Fruit fly (Drosophila melanogaster): ENCODE results near the gene Gga.
A peak's percentile ranks its signal among the peaks of the same experiment; 100 is the strongest.

The Gga gene

dm6 chrX:9600818-9601732 lies at the start of gene Gga:
Gene Gga (plus strand): TSS chrX:9601030.
- TF ChIP-seq noc (tag; optimal IDR thresholded peaks at IDR 0.05): no peak

- no peak for TF ChIP-seq noc (tag; optimal IDR thresholded peaks at IDR 0.05)
These were observed 49.7 kb upstream of the Gga start for dm6 chrX:9551179-9551578.

dm6 chrX:9553545-9554320 lies 47.1 kb upstream of the Gga start:
- peak; percentile 88 for TF ChIP-seq noc (tag; optimal IDR thresholded peaks at IDR 0.05)

dm6 chrX:9554346-9554808 lies 46.5 kb upstream of the Gga start, which contains the start of gene RpS28b:
Gene RpS28b (plus strand): TSS chrX:9554623.
- peak; percentile 66 for TF ChIP-seq noc (tag; optimal IDR thresholded peaks at IDR 0.05)

dm6 chrX:9556397-9556796 lies 44.4 kb upstream of the Gga start, which contains the start of gene CG15317:
Gene CG15317 (minus strand): TSS chrX:9556544.
- TF ChIP-seq noc (tag; optimal IDR thresholded peaks at IDR 0.05): no peak

- no peak for TF ChIP-seq noc (tag; optimal IDR thresholded peaks at IDR 0.05)
These were observed 29.6 kb upstream of the Gga start, which contains the start of gene Cubn for dm6 chrX:9571208-9571607. Gene Cubn (minus strand): TSS chrX:9571308.

dm6 chrX:9576147-9576503 lies 24.7 kb upstream of the Gga start, which contains the start of gene CG42395:
Gene CG42395 (minus strand): TSS chrX:9576247.
- TF ChIP-seq noc (tag; optimal IDR thresholded peaks at IDR 0.05): no peak

dm6 chrX:9576504-9577337 lies 24.1 kb upstream of the Gga start:
- no peak for TF ChIP-seq noc (tag; optimal IDR thresholded peaks at IDR 0.05)

dm6 chrX:9577338-9577644 lies 23.5 kb upstream of the Gga start:
- no peak for TF ChIP-seq noc (tag; optimal IDR thresholded peaks at IDR 0.05)

- no peak for TF ChIP-seq noc (tag; optimal IDR thresholded peaks at IDR 0.05)
These were observed 22.8 kb upstream of the Gga start for dm6 chrX:9578014-9578413.

dm6 chrX:9578696-9579509 lies 21.9 kb upstream of the Gga start:
- TF ChIP-seq noc (tag; optimal IDR thresholded peaks at IDR 0.05): peak; percentile 99

dm6 chrX:9579918-9580521 lies 20.8 kb upstream of the Gga start, which contains the start of gene LPCAT:
Gene LPCAT (minus strand): TSS chrX:9579987.
- TF ChIP-seq noc (tag; optimal IDR thresholded peaks at IDR 0.05): no peak

- no peak for TF ChIP-seq noc (tag; optimal IDR thresholded peaks at IDR 0.05)
These were observed 20.3 kb upstream of the Gga start for dm6 chrX:9580544-9580943.

- TF ChIP-seq noc (tag; optimal IDR thresholded peaks at IDR 0.05): no peak
These were observed 19.0 kb upstream of the Gga start for dm6 chrX:9581869-9582268.
